Worm (Caenorhabditis elegans) whole organism, L3 larva: ENCODE results near the gene W08A12.3.

Experiments
- R02D3.7 ChIP-seq: fragments of 150-350 bp; optimal IDR thresholded peaks from 2 replicates; lab custom pipeline; 2014; ENCODE audit warnings: missing biosample characterization, missing genetic modification characterization
- aly-2 ChIP-seq: fragments of 150-350 bp; optimal IDR thresholded peaks from 2 replicates; lab custom pipeline; 2014; ENCODE audit warnings: missing biosample characterization, missing genetic modification characterization
- ceh-28 ChIP-seq: fragments of 150-350 bp; optimal IDR thresholded peaks from 2 replicates; lab custom pipeline; 2014; ENCODE audit warnings: missing biosample characterization, missing genetic modification reagents, missing genetic modification characterization
- ceh-82 ChIP-seq: fragments of 150-350 bp; optimal IDR thresholded peaks from 2 replicates; lab custom pipeline; 2014; ENCODE audit warnings: missing biosample characterization, missing genetic modification characterization
- ceh-9 ChIP-seq: sonication (generic microtip); optimal IDR thresholded peaks from 2 replicates; lab custom pipeline; 2018; ENCODE audit warnings: missing biosample characterization, missing genetic modification characterization
- elt-2 ChIP-seq: sonication (generic microtip); optimal IDR thresholded peaks from 2 replicates; lab custom pipeline; 2016; ENCODE audit warnings: missing genetic modification reagents, mild to moderate bottlenecking, missing genetic modification characterization, missing compliant biosample characterization
- elt-3 ChIP-seq, 3 experiments: fragments of 150-350 bp in 1 of 3; sonication (generic microtip) in 2 of 3; optimal IDR thresholded peaks; 2 replicates in 2 of 3; 4 replicates in 1 of 3; lab custom pipeline; 2014 to 2017; ENCODE audit warnings: missing biosample characterization in 3 of 3, missing genetic modification characterization in 3 of 3
- eor-1 ChIP-seq, 2 experiments: fragments of 150-350 bp; optimal IDR thresholded peaks; 2 replicates each; lab custom pipeline; 2014 to 2018; ENCODE audit warnings: missing biosample characterization in 2 of 2, missing genetic modification characterization in 2 of 2
- fkh-2 ChIP-seq: fragments of 150-350 bp; optimal IDR thresholded peaks from 2 replicates; lab custom pipeline; 2014; ENCODE audit warnings: missing biosample characterization, missing genetic modification reagents, missing genetic modification characterization
- fos-1 ChIP-seq: fragments of 150-350 bp; optimal IDR thresholded peaks from 2 replicates; lab custom pipeline; 2014; ENCODE audit warnings: missing biosample characterization, missing genetic modification characterization
- hmg-11 ChIP-seq: sonication (generic microtip); optimal IDR thresholded peaks from 2 replicates; lab custom pipeline; 2016; ENCODE audit warnings: missing genetic modification characterization, missing compliant biosample characterization
- jun-1 ChIP-seq: fragments of 150-350 bp; optimal IDR thresholded peaks from 2 replicates; lab custom pipeline; 2014; ENCODE audit warnings: missing biosample characterization, missing genetic modification reagents, missing genetic modification characterization
- lin-15B ChIP-seq: fragments of 150-350 bp; optimal IDR thresholded peaks from 2 replicates; lab custom pipeline; 2014; ENCODE audit warnings: missing biosample characterization, missing genetic modification characterization
- lin-39 ChIP-seq: fragments of 150-350 bp; optimal IDR thresholded peaks from 2 replicates; lab custom pipeline; 2018; ENCODE audit warnings: missing biosample characterization, missing genetic modification reagents, missing genetic modification characterization
- mdl-1 ChIP-seq: fragments of 150-350 bp; optimal IDR thresholded peaks from 2 replicates; lab custom pipeline; 2014; ENCODE audit warnings: missing biosample characterization, missing genetic modification characterization
- nfya-1 ChIP-seq: sonication (generic microtip); optimal IDR thresholded peaks from 2 replicates; lab custom pipeline; 2017; ENCODE audit warnings: missing genetic modification characterization, mild to moderate bottlenecking, missing compliant biosample characterization, antibody characterized with exemption, moderate library complexity; ENCODE audit not compliant: insufficient read depth
- nhr-12 ChIP-seq: fragments of 150-350 bp; optimal IDR thresholded peaks from 2 replicates; lab custom pipeline; 2014; ENCODE audit warnings: missing biosample characterization, missing genetic modification characterization
- nhr-23 ChIP-seq: fragments of 150-350 bp; optimal IDR thresholded peaks from 2 replicates; lab custom pipeline; 2014; ENCODE audit warnings: missing biosample characterization, missing genetic modification reagents, missing genetic modification characterization
- nhr-237 ChIP-seq: fragments of 150-350 bp; optimal IDR thresholded peaks from 2 replicates; lab custom pipeline; 2014; ENCODE audit warnings: missing biosample characterization, missing genetic modification characterization
- nhr-28 ChIP-seq: fragments of 150-350 bp; optimal IDR thresholded peaks from 2 replicates; lab custom pipeline; 2014; ENCODE audit warnings: missing biosample characterization, missing genetic modification characterization
- nhr-43 ChIP-seq: sonication (generic microtip); optimal IDR thresholded peaks from 2 replicates; lab custom pipeline; 2016; ENCODE audit warnings: mild to moderate bottlenecking, missing genetic modification characterization, missing compliant biosample characterization; ENCODE audit not compliant: poor library complexity, severe bottlenecking
- nhr-67 ChIP-seq: fragments of 150-350 bp; optimal IDR thresholded peaks from 2 replicates; lab custom pipeline; 2014; ENCODE audit warnings: missing biosample characterization, missing genetic modification characterization
- nhr-76 ChIP-seq: fragments of 150-350 bp; sonication (generic microtip); optimal IDR thresholded peaks from 5 replicates; lab custom pipeline; 2014; ENCODE audit warnings: missing biosample characterization, missing genetic modification characterization
- nhr-77 ChIP-seq: fragments of 150-350 bp; optimal IDR thresholded peaks from 2 replicates; lab custom pipeline; 2014; ENCODE audit warnings: missing biosample characterization, missing genetic modification characterization
- pha-4 ChIP-seq: fragments of 150-350 bp; optimal IDR thresholded peaks from 2 replicates; lab custom pipeline; 2014; ENCODE audit warnings: missing biosample characterization, missing genetic modification reagents, missing genetic modification characterization
- pqm-1 ChIP-seq: fragments of 150-350 bp; optimal IDR thresholded peaks from 2 replicates; lab custom pipeline; 2017; ENCODE audit warnings: missing biosample characterization, missing genetic modification characterization, inconsistent platforms
- sea-2 ChIP-seq: fragments of 150-350 bp; sonication (generic microtip); optimal IDR thresholded peaks from 4 replicates; lab custom pipeline; 2014; ENCODE audit warnings: missing biosample characterization, missing genetic modification reagents, missing genetic modification characterization
- skn-1 ChIP-seq: fragments of 150-350 bp; optimal IDR thresholded peaks from 2 replicates; lab custom pipeline; 2014; ENCODE audit warnings: missing biosample characterization, missing genetic modification characterization
- snpc-4 ChIP-seq: fragments of 150-350 bp; optimal IDR thresholded peaks from 2 replicates; lab custom pipeline; 2014; ENCODE audit warnings: missing biosample characterization, missing genetic modification characterization
- tbx-2 ChIP-seq: sonication (generic microtip); optimal IDR thresholded peaks from 2 replicates; lab custom pipeline; 2016; ENCODE audit warnings: mild to moderate bottlenecking, missing genetic modification characterization, missing compliant biosample characterization
- unc-39 ChIP-seq: sonication (generic microtip); optimal IDR thresholded peaks from 4 replicates; lab custom pipeline; 2017; ENCODE audit warnings: missing biosample characterization, missing genetic modification characterization
- unc-62 ChIP-seq: fragments of 150-350 bp; sonication (generic microtip); optimal IDR thresholded peaks from 4 replicates; lab custom pipeline; 2014; ENCODE audit warnings: missing biosample characterization, missing genetic modification reagents, missing genetic modification characterization
- zag-1 ChIP-seq: fragments of 150-350 bp; optimal IDR thresholded peaks from 2 replicates; lab custom pipeline; 2014; ENCODE audit warnings: missing biosample characterization, missing genetic modification characterization
- ztf-11 ChIP-seq: fragments of 150-350 bp; optimal IDR thresholded peaks from 2 replicates; lab custom pipeline; 2014; ENCODE audit warnings: missing biosample characterization, missing genetic modification characterization

The W08A12.3 gene

DNA sequence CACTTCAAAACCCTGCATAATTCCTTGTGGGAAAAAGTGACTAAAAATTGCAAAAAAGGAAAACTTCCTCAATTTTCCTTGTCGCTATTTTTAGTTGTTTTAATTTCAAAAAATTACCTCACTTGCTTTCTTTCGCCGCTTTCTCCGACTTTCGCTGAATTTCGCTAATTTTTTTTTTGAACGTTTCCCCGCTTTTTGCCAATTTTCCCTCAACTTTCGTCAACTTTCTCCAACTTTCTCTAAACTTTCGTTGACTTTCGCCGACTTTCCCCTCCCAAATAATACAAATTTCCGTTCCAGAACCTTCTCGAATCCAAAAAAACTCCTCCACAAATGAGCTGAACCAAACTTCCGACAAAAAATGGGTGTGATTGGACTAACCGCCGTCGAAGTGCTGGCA, at the start of gene W08A12.3:
W08A12.3 (plus strand) TSS at position 301 of the 400 bp plus-strand sequence.
- TF ChIP-seq sea-2 (no peak), zag-1 (tag; lab: Kevin White, UChicago) (no peak), fkh-2 (no peak), ceh-9 (tag; lab: Kevin White, UChicago) (no peak), nhr-76 (tag; lab: Kevin White, UChicago) (no peak), nhr-23 (tag; lab: Kevin White, UChicago) (no peak), mdl-1 (tag; lab: Kevin White, UChicago) (no peak), ztf-11 (tag; lab: Kevin White, UChicago) (no peak), aly-2 (tag; lab: Kevin White, UChicago) (no peak), tbx-2 (tag; lab: Kevin White, UChicago) (no peak), nhr-77 (tag; lab: Kevin White, UChicago) (no peak), nfya-1 (no peak), unc-62 (no peak)
- TF ChIP-seq, all 47 proteins: peak for 0

DNA sequence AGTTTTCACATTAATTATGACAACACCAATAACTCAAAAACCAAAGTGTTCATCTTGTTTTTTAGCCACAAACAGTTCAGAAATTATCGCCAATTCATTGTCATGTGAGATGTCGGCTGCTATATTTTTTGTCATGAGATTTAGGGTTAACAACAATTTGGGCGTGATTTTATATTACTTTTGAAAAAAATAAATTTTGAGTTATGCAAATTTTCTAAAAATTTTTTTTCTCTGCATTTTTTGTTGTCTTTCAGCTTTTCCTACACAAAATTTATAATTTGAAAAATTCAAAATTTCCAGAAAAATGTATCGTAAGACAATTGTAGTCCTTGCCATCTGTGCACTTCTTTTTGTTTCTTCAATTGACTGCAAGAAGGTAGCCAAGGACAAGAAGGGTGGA, 49.6 kb upstream of the W08A12.3 start, which contains the start of gene F59B1.2:
F59B1.2 (plus strand) TSS at position 301 of the 400 bp plus-strand sequence.
- TF ChIP-seq zag-1 (tag; lab: Kevin White, UChicago) (no peak), elt-3 (tag; optimal IDR thresholded peaks at IDR 0.05; lab: Kevin White, UChicago) (no peak), elt-2 (tag; lab: Kevin White, UChicago) (no peak), R02D3.7 (tag; lab: Kevin White, UChicago) (no peak), nhr-12 (tag; lab: Kevin White, UChicago) (no peak), skn-1 (tag; lab: Kevin White, UChicago) (no peak), nhr-23 (tag; lab: Kevin White, UChicago) (no peak)

DNA sequence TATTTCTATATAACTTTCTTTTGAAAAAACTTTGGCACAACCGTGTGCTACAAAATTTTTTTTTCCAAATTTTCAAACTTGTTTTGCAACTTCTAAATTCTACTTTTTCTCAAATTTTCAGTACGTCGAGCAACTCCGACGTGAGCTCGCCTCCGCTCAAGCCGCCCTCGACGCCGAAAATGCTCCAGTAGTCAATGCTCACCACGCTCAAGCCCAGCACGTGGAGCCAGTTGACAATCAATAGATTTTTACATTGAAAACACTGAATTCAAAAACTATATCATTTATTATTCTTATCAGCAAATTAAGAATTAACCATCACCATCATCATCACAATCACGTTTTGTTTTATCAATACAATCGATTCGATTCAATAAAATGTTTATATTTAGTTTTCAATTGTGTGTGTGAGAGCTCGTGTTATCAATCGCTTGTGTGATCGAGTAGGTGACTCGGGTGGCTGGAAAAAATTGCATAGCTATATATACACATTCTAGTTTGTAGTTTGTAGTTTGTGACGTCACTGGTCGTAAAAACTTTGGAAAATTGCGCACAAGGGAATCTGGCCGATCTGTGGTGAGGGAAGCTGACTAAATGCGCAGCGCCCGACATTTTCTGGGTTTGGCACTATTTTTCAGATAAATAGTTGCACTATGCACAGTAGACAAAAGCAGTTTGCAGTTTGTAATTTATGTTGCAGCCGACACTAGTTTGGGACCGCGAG, 48.2 kb upstream of the W08A12.3 start:
- peak; percentile 11 for TF ChIP-seq fos-1 (tag; lab: Kevin White, UChicago)
- peak; percentile 61 for TF ChIP-seq ceh-28
- TF ChIP-seq pha-4 (tag; lab: Kevin White, UChicago) = peak; percentile 80
- no peak for TF ChIP-seq ceh-9 (tag; lab: Kevin White, UChicago)
- TF ChIP-seq aly-2 (tag; lab: Kevin White, UChicago) = no peak
- peak; percentile 50 for TF ChIP-seq jun-1 (tag; lab: Kevin White, UChicago)
- peak; percentile 96 for TF ChIP-seq elt-2 (tag; lab: Kevin White, UChicago)
- TF ChIP-seq lin-39 (tag; lab: Kevin White, UChicago) = no peak
- peak; percentile 27 for TF ChIP-seq nfya-1
- peak; percentile 87 for TF ChIP-seq pqm-1

DNA sequence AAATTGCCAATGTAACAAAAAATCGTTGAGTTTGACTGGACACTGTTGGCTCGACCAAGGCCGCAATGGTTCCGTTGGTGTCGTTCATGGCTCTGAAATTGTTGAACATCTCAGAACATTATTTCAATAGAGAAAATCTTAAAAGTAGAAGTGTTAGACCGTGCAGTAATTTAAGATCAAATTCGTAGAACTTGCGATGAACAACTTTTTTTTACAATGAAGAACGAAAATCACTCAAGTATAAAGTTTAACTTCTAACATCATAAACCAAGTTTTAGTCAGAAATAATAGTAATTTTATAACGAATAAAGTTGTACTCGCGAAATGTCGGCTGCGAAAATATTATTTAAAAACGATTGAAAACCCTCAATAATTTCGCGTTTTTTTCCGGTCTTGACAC, 45.6 kb upstream of the W08A12.3 start, which contains the start of gene srx-41:
srx-41 (minus strand) TSS at position 101 of the 400 bp plus-strand sequence.
- TF ChIP-seq fos-1 (tag; lab: Kevin White, UChicago) (no peak), unc-39 (tag; lab: Kevin White, UChicago) (no peak), lin-39 (tag; lab: Kevin White, UChicago) (no peak), lin-15B (tag; lab: Kevin White, UChicago) (no peak), unc-62 (no peak), nhr-12 (tag; lab: Kevin White, UChicago) (no peak), jun-1 (tag; lab: Kevin White, UChicago) (no peak), snpc-4 (tag; lab: Kevin White, UChicago) (no peak), pha-4 (tag; lab: Kevin White, UChicago) (no peak), nhr-67 (tag; lab: Kevin White, UChicago) (no peak), eor-1 (tag; optimal IDR thresholded peaks at IDR 0.05; lab: Kevin White, UChicago) (no peak), nhr-76 (tag; lab: Kevin White, UChicago) (no peak), nhr-23 (tag; lab: Kevin White, UChicago) (no peak), R02D3.7 (tag; lab: Kevin White, UChicago) (no peak)

DNA sequence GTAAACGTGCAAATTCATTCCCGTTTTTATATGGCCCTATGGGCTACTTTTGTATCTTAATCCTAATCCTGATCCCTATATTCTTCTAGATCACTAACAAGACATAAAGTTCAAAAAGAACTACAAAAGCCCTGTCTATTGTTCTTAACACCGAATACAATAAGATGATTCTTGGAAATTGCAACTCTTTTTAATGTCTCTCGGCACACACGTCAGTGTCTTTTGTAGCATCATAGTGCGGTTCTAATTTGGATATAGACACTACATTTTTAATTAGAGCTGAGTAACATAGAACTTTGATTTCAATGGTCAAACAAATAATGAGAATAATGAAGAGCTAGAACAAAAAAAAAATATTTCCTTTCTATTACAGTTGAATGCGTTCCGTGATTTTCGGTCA, 42.8 kb upstream of the W08A12.3 start:
- no peak for TF ChIP-seq elt-2 (tag; lab: Kevin White, UChicago)
- TF ChIP-seq nhr-237 (tag; lab: Kevin White, UChicago) = no peak
- TF ChIP-seq ceh-82 (tag; lab: Kevin White, UChicago) = no peak
- no peak for TF ChIP-seq hmg-11 (tag; lab: Kevin White, UChicago)
- no peak for TF ChIP-seq nhr-28 (tag; lab: Kevin White, UChicago)
- TF ChIP-seq lin-15B (tag; lab: Kevin White, UChicago) = no peak
- TF ChIP-seq nhr-43 (tag; lab: Kevin White, UChicago) = no peak
- no peak for TF ChIP-seq nfya-1
